Fruit fly (Drosophila melanogaster) whole organism, embryonic: ENCODE results near the gene syd.

Experiments
- Aef1 ChIP-seq: fragments of 200-800 bp; sonication (Bioruptor generic); IDR thresholded peaks from 3 replicates; pipeline ENCODE4 v1.3.6; 2022; ENCODE audit warnings: missing biosample characterization, missing genetic modification characterization
- Bgb ChIP-seq: fragments of 200-800 bp; sonication (Bioruptor generic); IDR thresholded peaks from 2 replicates; pipeline ENCODE4 v1.3.6; 2022; ENCODE audit warnings: missing biosample characterization, missing genetic modification characterization; ENCODE audit not compliant: partially characterized antibody
- CG10267 ChIP-seq: fragments of 200-800 bp; sonication (Bioruptor generic); optimal IDR thresholded peaks from 2 replicates; lab custom pipeline; 2018; ENCODE audit warnings: missing biosample characterization, mild to moderate bottlenecking, missing genetic modification characterization, moderate library complexity
- CG11093 ChIP-seq: fragments of 200-800 bp; sonication (Bioruptor generic); IDR thresholded peaks from 3 replicates; pipeline ENCODE4 v1.3.6; 2022; ENCODE audit warnings: missing biosample characterization, missing genetic modification characterization
- CG12104 ChIP-seq: fragments of 200-800 bp; sonication (Bioruptor generic); optimal IDR thresholded peaks from 3 replicates; lab custom pipeline; 2016; ENCODE audit warnings: missing biosample characterization, missing genetic modification characterization
- CG12391 ChIP-seq: fragments of 200-800 bp; sonication (Bioruptor generic); optimal IDR thresholded peaks from 3 replicates; lab custom pipeline; 2018; ENCODE audit warnings: missing biosample characterization, mild to moderate bottlenecking, missing genetic modification characterization, moderate library complexity
- CG13624 ChIP-seq: fragments of 200-800 bp; sonication (Bioruptor generic); optimal IDR thresholded peaks from 2 replicates; lab custom pipeline; 2016; ENCODE audit warnings: missing biosample characterization, missing genetic modification characterization
- CG33557 ChIP-seq: fragments of 200-800 bp; sonication (Bioruptor generic); optimal IDR thresholded peaks from 2 replicates; lab custom pipeline; 2019; ENCODE audit warnings: missing biosample characterization, mild to moderate bottlenecking, missing genetic modification characterization, moderate library complexity
- CG3847 ChIP-seq: fragments of 200-800 bp; sonication (Bioruptor generic); IDR thresholded peaks from 2 replicates; pipeline ENCODE4 v1.3.6; 2022; ENCODE audit warnings: missing biosample characterization, missing genetic modification characterization
- CG4617 ChIP-seq: fragments of 200-800 bp; sonication (Bioruptor generic); optimal IDR thresholded peaks from 3 replicates; lab custom pipeline; 2016; ENCODE audit warnings: missing biosample characterization, missing genetic modification characterization, borderline replicate concordance
- CG4707 ChIP-seq: fragments of 200-800 bp; sonication (Bioruptor generic); optimal IDR thresholded peaks from 2 replicates; lab custom pipeline; 2018; ENCODE audit warnings: missing biosample characterization, mild to moderate bottlenecking, missing genetic modification characterization, moderate library complexity
- CG4730 ChIP-seq: fragments of 200-800 bp; sonication (Bioruptor generic); IDR thresholded peaks from 2 replicates; pipeline ENCODE4 v1.3.6; 2022; ENCODE audit warnings: missing biosample characterization, missing genetic modification characterization
- CG6813 ChIP-seq: fragments of 200-800 bp; sonication (Bioruptor generic); optimal IDR thresholded peaks from 2 replicates; lab custom pipeline; 2017; ENCODE audit warnings: missing biosample characterization, missing genetic modification characterization, mild to moderate bottlenecking, moderate library complexity, missing genetic modification reagents
- CG7271 ChIP-seq: fragments of 200-800 bp; sonication (Bioruptor generic); optimal IDR thresholded peaks from 2 replicates; lab custom pipeline; 2018; ENCODE audit warnings: missing biosample characterization, mild to moderate bottlenecking, missing genetic modification characterization, moderate library complexity
- CG7928 ChIP-seq: fragments of 200-800 bp; sonication (Bioruptor generic); optimal IDR thresholded peaks from 2 replicates; lab custom pipeline; 2017; ENCODE audit warnings: missing biosample characterization, mild to moderate bottlenecking, missing genetic modification characterization
- D ChIP-seq, 2 experiments: fragments of 200-800 bp in 1 of 2; fragments of >200 bp in 1 of 2; sonication (Bioruptor generic) in 1 of 2; optimal IDR thresholded peaks; 2 replicates in 1 of 2; 3 replicates in 1 of 2; lab custom pipeline; 2017; ENCODE audit warnings: mild to moderate bottlenecking in 1 of 2, missing biosample characterization in 1 of 2, missing genetic modification characterization in 1 of 2, missing genetic modification reagents in 1 of 2
- Dip3 ChIP-seq: fragments of 200-800 bp; sonication (Bioruptor generic); optimal IDR thresholded peaks from 3 replicates; lab custom pipeline; 2016; ENCODE audit warnings: missing biosample characterization, missing genetic modification characterization
- HLH4C ChIP-seq: fragments of 200-800 bp; sonication (Bioruptor generic); IDR thresholded peaks from 3 replicates; pipeline ENCODE4 v1.3.6; 2022; ENCODE audit warnings: missing biosample characterization, missing genetic modification characterization; ENCODE audit not compliant: partially characterized antibody
- HLHmδ ChIP-seq: fragments of 200-800 bp; sonication (Bioruptor generic); optimal IDR thresholded peaks from 2 replicates; lab custom pipeline; 2018; ENCODE audit warnings: missing biosample characterization, mild to moderate bottlenecking, missing genetic modification characterization, moderate library complexity
- Kr ChIP-seq: fragments of 200-800 bp; sonication (Bioruptor generic); optimal IDR thresholded peaks from 2 replicates; lab custom pipeline; 2017; ENCODE audit warnings: missing biosample characterization, mild to moderate bottlenecking, missing genetic modification characterization
- MTF-1 ChIP-seq: fragments of 200-800 bp; sonication (Bioruptor generic); optimal IDR thresholded peaks from 2 replicates; lab custom pipeline; 2018; ENCODE audit warnings: missing biosample characterization, mild to moderate bottlenecking, missing genetic modification characterization, borderline replicate concordance
- Max ChIP-seq: fragments of 200-800 bp; sonication (Bioruptor generic); optimal IDR thresholded peaks from 2 replicates; lab custom pipeline; 2016; ENCODE audit warnings: missing biosample characterization, mild to moderate bottlenecking, missing genetic modification characterization
- Nf-YA ChIP-seq: fragments of 200-800 bp; sonication (Bioruptor generic); IDR thresholded peaks from 2 replicates; pipeline ENCODE4 v1.3.6; 2022; ENCODE audit warnings: missing biosample characterization, missing genetic modification characterization
- Pdp1 ChIP-seq, 2 experiments: fragments of 200-800 bp; sonication (Bioruptor generic); optimal IDR thresholded peaks; 3 replicates each; lab custom pipeline; 2016; ENCODE audit warnings: missing biosample characterization in 2 of 2, missing genetic modification characterization in 2 of 2, mild to moderate bottlenecking in 1 of 2, moderate library complexity in 1 of 2
- Rx ChIP-seq: fragments of 200-800 bp; sonication (Bioruptor generic); IDR thresholded peaks from 2 replicates; pipeline ENCODE4 v1.3.6; 2022; ENCODE audit warnings: missing biosample characterization, missing genetic modification characterization
- Scr ChIP-seq: fragments of 200-800 bp; sonication (Bioruptor generic); IDR thresholded peaks from 2 replicates; pipeline ENCODE4 v1.3.6; 2022; ENCODE audit warnings: missing biosample characterization, missing genetic modification characterization; ENCODE audit not compliant: partially characterized antibody
- Sox100B ChIP-seq: fragments of 200-800 bp; sonication (Bioruptor generic); optimal IDR thresholded peaks from 3 replicates; lab custom pipeline; 2018; ENCODE audit warnings: missing biosample characterization, mild to moderate bottlenecking, missing genetic modification characterization
- Ssrp ChIP-seq: fragments of 200-800 bp; sonication (Bioruptor generic); optimal IDR thresholded peaks from 2 replicates; lab custom pipeline; 2018; ENCODE audit warnings: missing biosample characterization, mild to moderate bottlenecking, missing genetic modification characterization, moderate library complexity
- Stat92E ChIP-seq, 3 experiments: fragments of >200 bp in 2 of 3; fragments of 200-800 bp in 1 of 3; sonication (Bioruptor generic) in 1 of 3; optimal IDR thresholded peaks; 2 replicates each; lab custom pipeline; 2017 to 2019; ENCODE audit warnings: missing biosample characterization in 3 of 3, missing genetic modification characterization in 3 of 3, mild to moderate bottlenecking in 1 of 3, moderate library complexity in 1 of 3
- Xbp1 ChIP-seq: fragments of 200-800 bp; sonication (Bioruptor generic); optimal IDR thresholded peaks from 3 replicates; lab custom pipeline; 2016; ENCODE audit warnings: missing biosample characterization, mild to moderate bottlenecking, missing genetic modification characterization
- YL-1 ChIP-seq: fragments of 200-800 bp; sonication (Bioruptor generic); optimal IDR thresholded peaks from 3 replicates; lab custom pipeline; 2017; ENCODE audit warnings: missing biosample characterization, mild to moderate bottlenecking, missing genetic modification characterization
- ap ChIP-seq: fragments of 200-800 bp; sonication (Bioruptor generic); IDR thresholded peaks from 2 replicates; pipeline ENCODE4 v1.3.6; 2022; ENCODE audit warnings: missing biosample characterization, missing genetic modification characterization
- ato ChIP-seq: fragments of 200-800 bp; sonication (Bioruptor generic); IDR thresholded peaks from 2 replicates; pipeline ENCODE4 v1.3.6; 2022; ENCODE audit warnings: missing biosample characterization, missing genetic modification characterization; ENCODE audit not compliant: partially characterized antibody
- bcd ChIP-seq: fragments of 200-800 bp; sonication (Bioruptor generic); optimal IDR thresholded peaks from 2 replicates; lab custom pipeline; 2017; ENCODE audit warnings: missing biosample characterization, mild to moderate bottlenecking, missing genetic modification characterization
- dimm ChIP-seq: fragments of 200-800 bp; sonication (Bioruptor generic); IDR thresholded peaks from 2 replicates; pipeline ENCODE4 v1.3.6; 2022; ENCODE audit warnings: missing biosample characterization, missing genetic modification characterization
- dmrt11E ChIP-seq: fragments of 200-800 bp; sonication (Bioruptor generic); optimal IDR thresholded peaks from 3 replicates; lab custom pipeline; 2018; ENCODE audit warnings: missing biosample characterization, mild to moderate bottlenecking, missing genetic modification characterization, moderate library complexity
- fd96Cb ChIP-seq: fragments of 200-800 bp; sonication (Bioruptor generic); optimal IDR thresholded peaks from 2 replicates; lab custom pipeline; 2018; ENCODE audit warnings: missing biosample characterization, mild to moderate bottlenecking, missing genetic modification characterization, moderate library complexity
- gce ChIP-seq: fragments of 200-800 bp; sonication (Bioruptor generic); IDR thresholded peaks from 3 replicates; pipeline ENCODE4 v1.3.6; 2022; ENCODE audit warnings: missing biosample characterization, missing genetic modification characterization
- jigr1 ChIP-seq: fragments of 200-800 bp; sonication (Bioruptor generic); IDR thresholded peaks from 3 replicates; pipeline ENCODE4 v1.3.6; 2022; ENCODE audit warnings: missing biosample characterization, missing genetic modification characterization
- nau ChIP-seq: fragments of 200-800 bp; sonication (Bioruptor generic); optimal IDR thresholded peaks from 3 replicates; lab custom pipeline; 2017; ENCODE audit warnings: missing biosample characterization, mild to moderate bottlenecking, missing genetic modification characterization, missing genetic modification reagents
- p53 ChIP-seq: fragments of 200-800 bp; sonication (Bioruptor generic); optimal IDR thresholded peaks from 2 replicates; lab custom pipeline; 2016; ENCODE audit warnings: missing biosample characterization, missing genetic modification characterization
- row ChIP-seq: fragments of 200-800 bp; sonication (Bioruptor generic); IDR thresholded peaks from 3 replicates; pipeline ENCODE4 v1.3.6; 2022; ENCODE audit warnings: missing biosample characterization, missing genetic modification characterization
- scrt ChIP-seq: fragments of 200-800 bp; sonication (Bioruptor generic); optimal IDR thresholded peaks from 2 replicates; lab custom pipeline; 2018; ENCODE audit warnings: missing biosample characterization, mild to moderate bottlenecking, missing genetic modification characterization, moderate library complexity
- tgo ChIP-seq: fragments of 200-800 bp; sonication (Bioruptor generic); IDR thresholded peaks from 3 replicates; pipeline ENCODE4 v1.3.6; 2022; ENCODE audit warnings: missing biosample characterization, missing genetic modification characterization
- tll ChIP-seq, 2 experiments: fragments of 200-800 bp in 1 of 2; fragments of >200 bp in 1 of 2; sonication (Bioruptor generic) in 1 of 2; optimal IDR thresholded peaks; 2 replicates each; lab custom pipeline; 2017 to 2019; ENCODE audit warnings: missing biosample characterization in 2 of 2, missing genetic modification characterization in 2 of 2, mild to moderate bottlenecking in 1 of 2, moderate library complexity in 1 of 2
- unc-4 ChIP-seq: fragments of 200-800 bp; sonication (Bioruptor generic); IDR thresholded peaks from 2 replicates; pipeline ENCODE4 v1.3.6; 2022; ENCODE audit warnings: missing biosample characterization, missing genetic modification characterization; ENCODE audit not compliant: partially characterized antibody
- wdn ChIP-seq: fragments of 200-800 bp; sonication (Bioruptor generic); IDR thresholded peaks from 2 replicates; pipeline ENCODE4 v1.3.6; 2022; ENCODE audit warnings: missing biosample characterization, missing genetic modification characterization
- zen ChIP-seq: fragments of 200-800 bp; sonication (Bioruptor generic); optimal IDR thresholded peaks from 3 replicates; lab custom pipeline; 2018; ENCODE audit warnings: missing biosample characterization, mild to moderate bottlenecking, missing genetic modification characterization, moderate library complexity

syd gene

DNA sequence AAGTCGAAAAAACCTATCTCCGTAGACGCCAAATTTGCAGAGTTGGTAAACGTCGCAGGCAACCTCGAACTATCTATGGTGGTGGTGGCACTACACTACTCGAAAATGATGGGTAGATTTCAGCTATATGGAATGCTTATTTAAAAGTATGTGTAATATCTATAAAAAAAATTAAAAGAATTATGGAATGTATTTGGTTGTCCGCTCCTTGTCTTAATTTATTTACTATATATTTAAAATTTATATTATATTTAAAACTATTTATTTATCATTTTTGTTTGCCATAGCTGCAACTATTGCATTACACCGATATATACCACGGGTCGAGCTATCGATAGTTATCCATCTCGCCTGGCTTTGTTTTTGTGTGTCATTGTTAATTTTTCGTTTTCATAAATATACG is 40.2 kb upstream of the syd start, which contains the start of the genes HP4 and CG8209 (continued):
- TF ChIP-seq CG3847 (GFP tag; lab: Robert Waterston, UW) (peak; percentile 86), CG4617 (GFP tag; lab: Kevin White, UChicago) (peak; percentile 45), unc-4 (peak; percentile 95), zen (tag; lab: Kevin White, UChicago) (peak; percentile 58), Dip3 (peak; percentile 41), Stat92E (GFP tag; optimal IDR thresholded peaks at IDR 0.05; lab: Kevin White, UChicago) (peak in 1 of 3 experiments; percentile 34), Rx (GFP tag; lab: Robert Waterston, UW) (peak; percentile 63), bcd (GFP tag; lab: Kevin White, UChicago) (peak; percentile 79), CG12104 (peak; percentile 58), D (optimal IDR thresholded peaks at IDR 0.05; lab: Kevin White, UChicago) (no peak), D (GFP tag; optimal IDR thresholded peaks at IDR 0.05; lab: Kevin White, UChicago) (peak; percentile 76), ap (GFP tag; lab: Robert Waterston, UW) (peak; percentile 73), CG13624 (peak; percentile 50), HLHmδ (GFP tag; lab: Kevin White, UChicago) (no peak), YL-1 (GFP tag; lab: Kevin White, UChicago) (peak; percentile 77), CG7928 (GFP tag; lab: Kevin White, UChicago) (no peak), CG10267 (tag; lab: Kevin White, UChicago) (peak; percentile 96), tll (GFP tag; optimal IDR thresholded peaks at IDR 0.05; lab: Kevin White, UChicago) (peak in 1 of 2 experiments; percentile 8), nau (GFP tag; lab: Kevin White, UChicago) (peak; percentile 60), HLH4C (GFP tag; lab: Robert Waterston, UW) (peak; percentile 85), ato (peak; percentile 86), Nf-YA (GFP tag; lab: Robert Waterston, UW) (peak; percentile 49; the same call in 1 of the 2 replicates), gce (GFP tag; lab: Robert Waterston, UW) (0 out of 3 replicates have a peak, but pooled peaks have one; percentile 37), CG33557 (GFP tag; lab: Kevin White, UChicago) (peak; percentile 57), Aef1 (GFP tag; lab: Robert Waterston, UW) (peak; percentile 74), Max (GFP tag; lab: Kevin White, UChicago) (peak; percentile 59), Xbp1 (GFP tag; lab: Kevin White, UChicago) (peak; percentile 86), Scr (GFP tag; lab: Robert Waterston, UW) (peak; percentile 97), Pdp1 (GFP tag; optimal IDR thresholded peaks at IDR 0.05; lab: Kevin White, UChicago) (peak; percentile 53 to 63), Sox100B (peak; percentile 83), jigr1 (GFP tag; lab: Robert Waterston, UW) (no peak; the same call in 2 of the 3 replicates), Bgb (GFP tag; lab: Robert Waterston, UW) (peak; percentile 86), MTF-1 (GFP tag; lab: Kevin White, UChicago) (peak; percentile 22), dimm (GFP tag; lab: Robert Waterston, UW) (no peak; the same call in 1 of the 2 replicates), tgo (GFP tag; lab: Robert Waterston, UW) (peak; percentile 92), CG4730 (GFP tag; lab: Robert Waterston, UW) (peak; percentile 82), CG7271 (tag; lab: Kevin White, UChicago) (peak; percentile 57), fd96Cb (tag; lab: Kevin White, UChicago) (peak; percentile 73), CG12391 (tag; lab: Kevin White, UChicago) (peak; percentile 95), CG4707 (GFP tag; lab: Kevin White, UChicago) (peak; percentile 37), scrt (peak; percentile 63), CG6813 (GFP tag; lab: Kevin White, UChicago) (peak; percentile 63), p53 (GFP tag; lab: Kevin White, UChicago) (no peak), dmrt11E (peak; percentile 79), Kr (GFP tag; lab: Kevin White, UChicago) (no peak), wdn (GFP tag; lab: Robert Waterston, UW) (peak; percentile 74), row (GFP tag; lab: Robert Waterston, UW) (peak; percentile 95), Ssrp (tag; lab: Kevin White, UChicago) (peak; percentile 78), CG11093 (peak; percentile 48; the same call in 1 of the 3 replicates)
